Worm (Caenorhabditis elegans): Measurements from ENCODE around the gene spdl-1.

- no peak for TF ChIP-seq nhr-80 (tag; optimal IDR thresholded peaks at IDR 0.05)
- no peak for TF ChIP-seq F39B2.1 (GFP tag; IDR thresholded peaks at IDR 0.05)
- no peak for TF ChIP-seq zfh-2 (GFP tag; conservative IDR thresholded peaks at IDR 0.05)
- no peak for TF ChIP-seq atf-7 (tag; optimal IDR thresholded peaks at IDR 0.05)
- TF ChIP-seq F49E8.2 (tag; optimal IDR thresholded peaks at IDR 0.05; ENCODE audit: insufficient read depth), result no peak
- no peak for TF ChIP-seq F57C9.4 (tag; optimal IDR thresholded peaks at IDR 0.05)
- TF ChIP-seq ama-1 (optimal IDR thresholded peaks at IDR 0.05), result no peak
- TF ChIP-seq ama-1 (GFP tag; optimal IDR thresholded peaks at IDR 0.05), result no peak
- no peak for TF ChIP-seq T26A5.8 (tag; optimal IDR thresholded peaks at IDR 0.05)
- TF ChIP-seq ceh-40 (GFP tag; IDR thresholded peaks at IDR 0.05), result no peak
- no peak for TF ChIP-seq pha-4 (tag; optimal IDR thresholded peaks at IDR 0.05)
- TF ChIP-seq madf-3 (GFP tag; IDR thresholded peaks at IDR 0.05), result no peak
- TF ChIP-seq unc-62 (GFP tag; optimal IDR thresholded peaks at IDR 0.05), result no peak
- TF ChIP-seq unc-130 (GFP tag; optimal IDR thresholded peaks at IDR 0.05), result no peak
- TF ChIP-seq ets-4 (GFP tag; optimal IDR thresholded peaks at IDR 0.05), result no peak
These were observed 11.1 kb downstream of the spdl-1 start for ce11 chrII:7792514-7792913.
